Worm (Caenorhabditis elegans): Measurements from ENCODE around the gene sid-1.

DNA sequence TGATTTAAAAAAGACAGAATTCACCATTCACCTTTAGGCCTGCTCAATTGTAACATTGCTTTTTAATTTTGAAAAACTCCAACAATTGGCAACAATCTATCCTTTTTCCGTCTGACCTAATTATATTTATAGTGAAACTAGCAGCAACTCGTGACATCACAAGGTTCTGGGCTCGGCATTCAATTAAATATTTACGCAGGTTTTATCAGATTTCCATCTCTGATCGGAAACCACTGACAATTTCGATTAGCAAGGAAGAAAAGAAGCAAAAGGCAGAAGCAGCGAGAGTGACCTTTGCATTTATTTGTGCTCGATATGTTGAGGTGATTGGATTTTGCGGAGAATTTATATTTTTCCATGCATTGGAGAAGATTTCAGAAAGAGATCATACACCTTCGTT lies 29.4 kb upstream of the sid-1 start:
- TF ChIP-seq ama-1 (optimal IDR thresholded peaks at IDR 0.05) (no peak), pqm-1 (tag; optimal IDR thresholded peaks at IDR 0.05) (no peak), ztf-11 (tag; optimal IDR thresholded peaks at IDR 0.05) (no peak), fkh-10 (GFP tag; optimal IDR thresholded peaks at IDR 0.05) (no peak), lin-39 (tag; optimal IDR thresholded peaks at IDR 0.05) (no peak), hlh-30 (tag; optimal IDR thresholded peaks at IDR 0.05; ENCODE audit: insufficient read depth) (no peak), duxl-1 (tag; optimal IDR thresholded peaks at IDR 0.05; ENCODE audit: poor library complexity) (no peak), snpc-4 (tag; optimal IDR thresholded peaks at IDR 0.05) (no peak), zag-1 (tag; optimal IDR thresholded peaks at IDR 0.05) (no peak), zfp-2 (tag; optimal IDR thresholded peaks at IDR 0.05) (no peak), aly-2 (tag; optimal IDR thresholded peaks at IDR 0.05) (no peak), ces-1 (GFP tag; optimal IDR thresholded peaks at IDR 0.05) (no peak), nhr-11 (tag; optimal IDR thresholded peaks at IDR 0.05) (no peak)
